Fruit fly (Drosophila melanogaster): ENCODE measurements around the gene CG7655.
A peak's percentile ranks its signal among the peaks of the same experiment; 100 is the strongest.

The CG7655 gene

dm6 chr3R:17682244-17682773 lies at the start of gene CG7655, which contains the start of gene alt:
Gene CG7655, plus strand, starts transcription at chr3R:17682669.
Gene alt, minus strand, starts transcription at chr3R:17682515.
- TF ChIP-seq Fer1 (GFP tag; optimal IDR thresholded peaks at IDR 0.05) (peak; percentile 10), psq (GFP tag; optimal IDR thresholded peaks at IDR 0.05) (peak; percentile 41), CG7786 (GFP tag; optimal IDR thresholded peaks at IDR 0.05) (peak; percentile 9), twi (tag; optimal IDR thresholded peaks at IDR 0.05) (peak; percentile 3), Atf3 (GFP tag; optimal IDR thresholded peaks at IDR 0.05) (peak; percentile 88), Xbp1 (GFP tag; optimal IDR thresholded peaks at IDR 0.05) (peak; percentile 43), CG17829 (tag; optimal IDR thresholded peaks at IDR 0.05) (peak; percentile 73), knrl (GFP tag; IDR thresholded peaks at IDR 0.05; ENCODE audit: partially characterized antibody) (no peak), Med (GFP tag) (peak; percentile 91), grau (tag; optimal IDR thresholded peaks at IDR 0.05) (peak; percentile 29), CTCF (GFP tag; optimal IDR thresholded peaks at IDR 0.05) (peak; percentile 72), gro (GFP tag; optimal IDR thresholded peaks at IDR 0.05) (peak; percentile 51), insv (GFP tag; optimal IDR thresholded peaks at IDR 0.05) (peak in 1 of 2 experiments; percentile 65), zfh1 (GFP tag; IDR thresholded peaks at IDR 0.05) (no peak), Vsx1 (GFP tag; optimal IDR thresholded peaks at IDR 0.05) (peak; percentile 91), HmgZ (tag; optimal IDR thresholded peaks at IDR 0.05) (peak; percentile 90), CG2116 (GFP tag; optimal IDR thresholded peaks at IDR 0.05) (peak; percentile 66), CG8924 (tag; optimal IDR thresholded peaks at IDR 0.05) (peak; percentile 66), CG8281 (tag; optimal IDR thresholded peaks at IDR 0.05) (no peak), Ets65A (GFP tag) (peak; percentile 75), CG17186 (GFP tag; optimal IDR thresholded peaks at IDR 0.05) (peak; percentile 67), HmgD (GFP tag; optimal IDR thresholded peaks at IDR 0.05) (peak; percentile 84), CG9797 (GFP tag; optimal IDR thresholded peaks at IDR 0.05) (peak; percentile 100), corto (GFP tag; optimal IDR thresholded peaks at IDR 0.05) (no peak), mld (GFP tag; IDR thresholded peaks at IDR 0.05; ENCODE audit: partially characterized antibody) (no peak), CG2712 (tag; optimal IDR thresholded peaks at IDR 0.05) (peak; percentile 59), Mrtf (GFP tag; IDR thresholded peaks at IDR 0.05) (no peak), D (optimal IDR thresholded peaks at IDR 0.05) (peak; percentile 6), D (GFP tag; optimal IDR thresholded peaks at IDR 0.05) (no peak), CG33213 (GFP tag; optimal IDR thresholded peaks at IDR 0.05) (peak; percentile 90), CG30020 (tag; optimal IDR thresholded peaks at IDR 0.05) (peak; percentile 2), zfh2 (GFP tag; optimal IDR thresholded peaks at IDR 0.05) (peak; percentile 5), CG2202 (tag; optimal IDR thresholded peaks at IDR 0.05) (peak; percentile 8), dan (GFP tag; IDR thresholded peaks at IDR 0.05) (no peak), aop (GFP tag; IDR thresholded peaks at IDR 0.05) (no peak), pb (GFP tag; optimal IDR thresholded peaks at IDR 0.05) (peak; percentile 26), CG1603 (tag; optimal IDR thresholded peaks at IDR 0.05) (peak; percentile 93), CG33557 (GFP tag; optimal IDR thresholded peaks at IDR 0.05) (peak; percentile 10), Stat92E (GFP tag; optimal IDR thresholded peaks at IDR 0.05) (peak in 1 of 3 experiments; percentile 62), trem (tag; optimal IDR thresholded peaks at IDR 0.05) (peak; percentile 82), NfI (GFP tag; optimal IDR thresholded peaks at IDR 0.05) (peak; percentile 6), CG10543 (GFP tag; optimal IDR thresholded peaks at IDR 0.05) (peak; percentile 28), zen (tag; optimal IDR thresholded peaks at IDR 0.05) (peak; percentile 30), bowl (GFP tag; IDR thresholded peaks at IDR 0.05) (no peak), Dad (GFP tag; optimal IDR thresholded peaks at IDR 0.05) (peak; percentile 31), jumu (GFP tag; optimal IDR thresholded peaks at IDR 0.05) (peak; percentile 62), eyg (GFP tag; optimal IDR thresholded peaks at IDR 0.05) (no peak), grn (GFP tag; optimal IDR thresholded peaks at IDR 0.05) (peak; percentile 97), CG15601 (tag; optimal IDR thresholded peaks at IDR 0.05) (peak; percentile 72), CG15514 (GFP tag; optimal IDR thresholded peaks at IDR 0.05) (peak; percentile 88), dm (GFP tag; optimal IDR thresholded peaks at IDR 0.05) (peak; percentile 6)
